Worm (Caenorhabditis elegans) whole organism, late embryonic: ENCODE results near the gene sre-5.

Experiments
- C08G9.2 ChIP-seq: sonication (generic microtip); optimal IDR thresholded peaks from 2 replicates; lab custom pipeline; 2016; ENCODE audit warnings: mild to moderate bottlenecking, missing genetic modification characterization, moderate library complexity, missing compliant biosample characterization
- F13H6.1 ChIP-seq: sonication (generic microtip); optimal IDR thresholded peaks from 2 replicates; lab custom pipeline; 2016; ENCODE audit warnings: missing genetic modification characterization, missing compliant biosample characterization
- ceh-14 ChIP-seq: sonication (generic microtip); optimal IDR thresholded peaks from 2 replicates; lab custom pipeline; 2016; ENCODE audit warnings: missing genotype, missing genetic modification characterization, missing compliant biosample characterization
- ceh-19 ChIP-seq: fragments of 200-800 bp; sonication (Bioruptor generic); optimal IDR thresholded peaks from 2 replicates; lab custom pipeline; 2018; ENCODE audit warnings: mild to moderate bottlenecking, missing genetic modification characterization, missing compliant biosample characterization
- ceh-24 ChIP-seq: sonication (generic microtip); optimal IDR thresholded peaks from 2 replicates; lab custom pipeline; 2016; ENCODE audit warnings: mild to moderate bottlenecking, missing genetic modification characterization, missing compliant biosample characterization
- ceh-30 ChIP-seq: fragments of 150-350 bp; optimal IDR thresholded peaks from 2 replicates; lab custom pipeline; 2014; ENCODE audit warnings: missing biosample characterization, missing genetic modification characterization
- ceh-45 ChIP-seq: fragments of 200-800 bp; sonication (Bioruptor generic); IDR thresholded peaks from 2 replicates; pipeline ENCODE4 v1.3.6; 2022; ENCODE audit warnings: missing genetic modification reagents, missing genetic modification characterization, missing compliant biosample characterization
- ceh-6 ChIP-seq: fragments of 200-800 bp; sonication (Bioruptor generic); optimal IDR thresholded peaks from 2 replicates; lab custom pipeline; 2018; ENCODE audit warnings: mild to moderate bottlenecking, missing genetic modification characterization, missing compliant biosample characterization
- dve-1 ChIP-seq: sonication (generic microtip); optimal IDR thresholded peaks from 2 replicates; lab custom pipeline; 2017; ENCODE audit warnings: antibody characterized with exemption, mild to moderate bottlenecking, missing genetic modification characterization, missing compliant biosample characterization
- elt-2 ChIP-seq: sonication (generic microtip); optimal IDR thresholded peaks from 2 replicates; lab custom pipeline; 2016; ENCODE audit warnings: missing genetic modification reagents, missing genetic modification characterization, missing compliant biosample characterization
- ets-4 ChIP-seq: sonication (generic microtip); optimal IDR thresholded peaks from 2 replicates; lab custom pipeline; 2016; ENCODE audit warnings: missing genetic modification characterization, missing compliant biosample characterization
- fax-1 ChIP-seq: sonication (generic microtip); optimal IDR thresholded peaks from 2 replicates; lab custom pipeline; 2016; ENCODE audit warnings: missing genotype, missing genetic modification characterization, missing compliant biosample characterization
- fkh-10 ChIP-seq: fragments of 150-350 bp; optimal IDR thresholded peaks from 2 replicates; lab custom pipeline; 2014; ENCODE audit warnings: missing biosample characterization, missing genetic modification reagents, missing genetic modification characterization
- fkh-6 ChIP-seq: sonication (generic microtip); optimal IDR thresholded peaks from 2 replicates; lab custom pipeline; 2016; ENCODE audit warnings: missing genetic modification characterization, missing compliant biosample characterization
- hlh-13 ChIP-seq: fragments of 200-800 bp; sonication (Bioruptor generic); optimal IDR thresholded peaks from 2 replicates; lab custom pipeline; 2018; ENCODE audit warnings: mild to moderate bottlenecking, missing genetic modification characterization, missing compliant biosample characterization
- hlh-15 ChIP-seq: sonication (generic microtip); optimal IDR thresholded peaks from 2 replicates; lab custom pipeline; 2016; ENCODE audit warnings: missing genetic modification characterization, missing compliant biosample characterization
- hlh-30 ChIP-seq: sonication (generic microtip); optimal IDR thresholded peaks from 2 replicates; lab custom pipeline; 2017; ENCODE audit warnings: antibody characterized with exemption, missing genetic modification characterization, missing compliant biosample characterization; ENCODE audit not compliant: insufficient read depth
- hlh-6 ChIP-seq: sonication (generic microtip); optimal IDR thresholded peaks from 2 replicates; lab custom pipeline; 2016; ENCODE audit warnings: missing genotype, missing genetic modification characterization, missing compliant biosample characterization
- lim-6 ChIP-seq: sonication (generic microtip); optimal IDR thresholded peaks from 2 replicates; lab custom pipeline; 2016; ENCODE audit warnings: missing genetic modification characterization, missing compliant biosample characterization
- lin-11 ChIP-seq: fragments of 200-800 bp; sonication (Bioruptor generic); optimal IDR thresholded peaks from 2 replicates; lab custom pipeline; 2018; ENCODE audit warnings: mild to moderate bottlenecking, missing genetic modification characterization, missing compliant biosample characterization
- mec-3 ChIP-seq: sonication (generic microtip); optimal IDR thresholded peaks from 2 replicates; lab custom pipeline; 2016; ENCODE audit warnings: borderline replicate concordance, missing genetic modification characterization, missing compliant biosample characterization
- nhr-11 ChIP-seq: fragments of 150-350 bp; optimal IDR thresholded peaks from 2 replicates; lab custom pipeline; 2014; ENCODE audit warnings: missing biosample characterization, missing genetic modification characterization
- nhr-232 ChIP-seq: sonication (generic microtip); optimal IDR thresholded peaks from 2 replicates; lab custom pipeline; 2016; ENCODE audit warnings: missing genetic modification characterization, missing compliant biosample characterization
- npax-4 ChIP-seq: sonication (generic microtip); optimal IDR thresholded peaks from 2 replicates; lab custom pipeline; 2016; ENCODE audit warnings: missing genetic modification characterization, missing compliant biosample characterization
- pat-9 ChIP-seq: fragments of 200-800 bp; sonication (Bioruptor generic); optimal IDR thresholded peaks from 2 replicates; lab custom pipeline; 2018; ENCODE audit warnings: mild to moderate bottlenecking, missing genetic modification characterization, moderate library complexity, missing compliant biosample characterization
- pax-1 ChIP-seq: fragments of 150-350 bp; optimal IDR thresholded peaks from 2 replicates; lab custom pipeline; 2014; ENCODE audit warnings: missing biosample characterization, missing genetic modification characterization
- pha-2 ChIP-seq: sonication (generic microtip); optimal IDR thresholded peaks from 2 replicates; lab custom pipeline; 2017; ENCODE audit warnings: mild to moderate bottlenecking, missing genetic modification characterization, missing compliant biosample characterization
- pqm-1 ChIP-seq: sonication (generic microtip); optimal IDR thresholded peaks from 2 replicates; lab custom pipeline; 2016; ENCODE audit warnings: missing genetic modification characterization, missing compliant biosample characterization
- pros-1 ChIP-seq: fragments of 150-350 bp; optimal IDR thresholded peaks from 2 replicates; lab custom pipeline; 2014; ENCODE audit warnings: missing biosample characterization, missing genetic modification reagents, missing genetic modification characterization
- sdc-2 ChIP-seq: sonication (generic microtip); optimal IDR thresholded peaks from 2 replicates; lab custom pipeline; 2016; ENCODE audit warnings: missing genotype, missing genetic modification characterization, missing compliant biosample characterization
- sox-4 ChIP-seq: sonication (generic microtip); optimal IDR thresholded peaks from 2 replicates; lab custom pipeline; 2017; ENCODE audit warnings: mild to moderate bottlenecking, missing genetic modification characterization, inconsistent platforms, missing compliant biosample characterization
- syd-9 ChIP-seq: sonication (generic microtip); optimal IDR thresholded peaks from 2 replicates; lab custom pipeline; 2016; ENCODE audit warnings: mild to moderate bottlenecking, missing genetic modification characterization, moderate library complexity, missing compliant biosample characterization
- tbx-2 ChIP-seq: sonication (generic microtip); optimal IDR thresholded peaks from 2 replicates; lab custom pipeline; 2016; ENCODE audit warnings: missing genetic modification characterization, missing compliant biosample characterization
- unc-3 ChIP-seq, 2 experiments: fragments of 200-800 bp in 1 of 2; sonication (Bioruptor generic) in 1 of 2; sonication (generic microtip) in 1 of 2; conservative IDR thresholded peaks in 1 of 2; optimal IDR thresholded peaks in 1 of 2; 2 replicates each; pipeline versions ENCODE4 v1.3.6 to Lab custom; 2016 to 2022; ENCODE audit warnings: missing compliant biosample characterization in 2 of 2, missing genetic modification characterization in 2 of 2, missing genetic modification reagents in 1 of 2
- unc-42 ChIP-seq: sonication (generic microtip); optimal IDR thresholded peaks from 2 replicates; lab custom pipeline; 2016; ENCODE audit warnings: missing genotype, missing genetic modification characterization, missing compliant biosample characterization
- unc-55 ChIP-seq: sonication (generic microtip); optimal IDR thresholded peaks from 2 replicates; lab custom pipeline; 2017; ENCODE audit warnings: missing biosample characterization, missing genetic modification reagents, missing genetic modification characterization
- ztf-16 ChIP-seq: sonication (generic microtip); optimal IDR thresholded peaks from 2 replicates; lab custom pipeline; 2017; ENCODE audit warnings: missing genetic modification characterization, missing compliant biosample characterization

Gene sre-5

DNA sequence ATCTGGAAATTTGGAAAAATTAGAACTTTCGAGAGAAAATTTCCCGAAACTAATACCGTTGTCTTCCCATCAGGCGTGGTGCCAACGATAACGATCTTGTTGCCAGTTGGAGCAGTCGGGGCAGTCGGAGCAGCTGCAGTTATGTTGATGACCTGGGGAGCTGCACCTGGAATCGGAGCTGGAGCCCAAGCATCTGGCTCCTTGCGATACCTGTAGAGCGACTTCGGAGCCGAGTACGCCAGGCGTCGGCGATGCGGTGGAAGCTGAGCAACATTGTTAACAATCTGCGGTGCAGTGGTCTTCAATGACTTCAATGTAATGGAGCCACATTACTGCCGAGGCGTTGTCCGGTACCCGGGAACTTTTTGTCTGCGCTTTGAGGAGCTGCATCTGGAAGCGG, 36.8 kb downstream of the sre-5 start:
- TF ChIP-seq lim-6 (tag; lab: Kevin White, UChicago) = no peak
- no peak for TF ChIP-seq ceh-24
- no peak for TF ChIP-seq lin-11 (tag; lab: Kevin White, UChicago)
- no peak for TF ChIP-seq ceh-19 (GFP tag; lab: Kevin White, UChicago)
- TF ChIP-seq, all 69 proteins: peak for 0

DNA sequence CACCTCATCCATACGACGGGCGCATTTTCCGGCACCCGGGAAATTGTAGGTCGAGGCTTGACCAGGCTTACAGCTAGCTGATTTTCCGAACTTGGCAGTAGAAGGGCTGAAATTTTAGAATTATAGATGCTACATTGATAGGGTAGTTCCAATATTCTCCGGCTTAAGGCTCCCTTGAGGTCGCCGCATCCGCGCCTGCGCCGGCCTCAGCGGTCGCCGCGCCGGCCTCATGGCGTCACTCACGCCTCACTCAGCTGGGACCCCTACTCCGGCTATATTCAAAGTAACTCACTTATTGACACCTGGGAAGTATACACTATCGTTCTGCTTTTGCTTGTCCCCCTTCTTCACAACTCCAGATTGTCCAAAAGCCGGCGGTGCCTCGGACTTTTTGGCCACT, 39.1 kb downstream of the sre-5 start:
- no peak for TF ChIP-seq ceh-45 (GFP tag; lab: Robert Waterston, UW)
- peak; percentile 13 for TF ChIP-seq hlh-6 (tag; lab: Kevin White, UChicago)

DNA sequence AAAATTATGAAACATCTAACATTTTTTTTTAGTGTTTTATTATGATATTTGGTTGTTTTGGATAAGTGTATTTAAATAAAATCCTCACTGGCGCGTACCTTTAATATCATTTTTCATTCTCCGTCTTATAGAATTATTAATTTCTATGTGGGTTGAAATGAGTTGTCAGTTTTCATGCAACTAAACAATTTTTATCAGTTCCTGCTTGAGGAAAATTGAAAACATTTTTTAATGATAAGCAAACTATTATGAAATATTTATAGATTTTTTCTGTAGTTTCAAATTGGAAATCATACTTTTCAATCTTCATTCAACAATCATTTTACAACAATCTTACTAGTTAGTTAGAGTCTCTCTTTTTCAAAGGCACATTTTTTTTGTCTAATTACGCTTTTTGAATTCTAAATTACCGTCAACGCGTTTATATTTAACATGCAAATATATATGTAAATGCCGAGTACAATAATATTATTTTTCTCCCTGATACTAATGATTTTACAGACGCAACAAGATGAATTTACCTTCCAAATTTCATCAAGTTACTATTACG, 41.4 kb downstream of the sre-5 start, which contains the start of the genes Y37E11B.10 and kgb-2:
Y37E11B.10 (minus strand) TSS at position 182 of the 550 bp plus-strand sequence.
kgb-2 (plus strand) TSS at position 500 of the 550 bp plus-strand sequence.
- TF ChIP-seq unc-42 (tag; lab: Kevin White, UChicago) (no peak), mec-3 (tag; lab: Kevin White, UChicago) (no peak), nhr-11 (no peak), F13H6.1 (tag; lab: Kevin White, UChicago) (no peak), syd-9 (tag; lab: Kevin White, UChicago) (no peak)

DNA sequence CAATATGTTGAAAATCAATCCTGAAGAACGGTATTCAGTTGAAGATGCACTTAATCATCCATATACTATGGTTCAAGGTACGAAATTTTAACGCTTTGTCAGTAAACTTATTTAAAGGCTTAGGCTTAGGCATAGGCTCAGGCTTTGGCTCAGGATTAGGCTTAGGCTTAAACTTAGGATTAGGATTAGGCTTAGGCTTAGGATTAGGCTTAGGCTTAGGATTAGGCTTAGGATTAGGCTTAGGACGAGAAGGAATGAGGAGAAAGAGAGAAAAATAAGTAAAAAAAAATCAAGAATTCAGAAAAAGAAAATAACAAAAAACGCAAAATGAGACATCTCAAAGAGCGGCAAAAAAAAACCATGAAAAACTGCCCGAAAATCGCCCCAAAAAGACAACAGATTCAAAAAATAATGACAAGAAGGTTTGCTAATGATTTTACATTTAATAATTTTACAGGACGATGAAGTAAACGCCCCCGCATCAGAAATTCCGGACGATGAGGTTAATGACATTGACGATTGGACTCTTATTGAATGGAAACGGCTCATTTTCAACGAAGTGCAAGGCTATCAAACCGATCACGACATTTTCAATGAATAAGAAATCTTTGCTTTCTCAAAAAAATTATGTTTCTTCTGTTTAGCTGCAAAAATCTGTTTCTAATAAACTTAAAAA, 43.7 kb downstream of the sre-5 start:
- TF ChIP-seq ceh-45 (GFP tag; lab: Robert Waterston, UW) (no peak), unc-42 (tag; lab: Kevin White, UChicago) (no peak), tbx-2 (tag; lab: Kevin White, UChicago) (no peak), dve-1 (peak; percentile 97), ztf-16 (tag; lab: Kevin White, UChicago) (no peak)

DNA sequence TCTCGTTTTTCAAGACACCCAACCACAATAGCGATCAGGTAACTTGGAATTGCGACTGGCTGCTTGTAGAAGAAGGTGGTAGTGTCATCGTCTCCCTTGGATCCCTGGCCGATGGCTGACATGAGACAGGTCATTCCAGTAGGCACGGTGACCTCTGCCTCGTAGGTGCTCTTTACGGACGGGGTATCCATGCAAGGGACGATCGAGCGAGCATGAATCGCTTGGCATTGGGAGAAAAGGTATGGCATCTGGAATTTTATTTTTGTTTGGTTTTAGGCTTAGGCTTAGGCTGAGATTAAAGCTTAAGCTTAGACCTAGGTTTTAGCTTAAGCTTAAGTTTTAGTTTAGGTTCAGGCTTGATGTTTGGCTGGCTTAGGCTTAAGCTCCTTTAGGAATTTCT, 46.0 kb downstream of the sre-5 start:
- TF ChIP-seq ets-4 (tag; lab: Kevin White, UChicago) (no peak), hlh-15 (tag; lab: Kevin White, UChicago) (no peak), lin-11 (tag; lab: Kevin White, UChicago) (no peak), sox-4 (no peak), pat-9 (tag; lab: Kevin White, UChicago) (no peak)

DNA sequence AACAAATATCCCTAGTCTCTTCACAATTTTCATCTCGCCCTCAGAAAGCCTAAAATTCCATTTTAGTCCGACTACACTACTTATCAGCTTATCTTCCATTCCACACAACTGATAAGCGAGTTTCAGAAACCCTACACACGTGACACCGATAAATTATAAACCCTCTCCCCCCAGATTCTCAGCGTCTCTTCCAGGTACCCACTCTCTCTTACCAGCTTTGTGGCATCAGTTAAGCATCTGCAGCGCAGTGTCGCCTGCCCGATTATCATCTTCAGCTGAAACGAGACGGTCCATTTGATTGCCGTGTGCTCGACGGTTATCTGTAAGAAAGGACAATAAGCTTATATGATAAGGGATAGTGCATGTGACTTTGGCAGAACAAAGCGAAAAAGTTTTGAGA, 46.8 kb downstream of the sre-5 start:
- TF ChIP-seq npax-4 (tag; lab: Kevin White, UChicago) (no peak), pqm-1 (tag; lab: Kevin White, UChicago) (peak; percentile 75), ceh-6 (GFP tag; lab: Kevin White, UChicago) (no peak), ztf-16 (tag; lab: Kevin White, UChicago) (no peak), nhr-232 (tag; lab: Kevin White, UChicago) (no peak), ceh-14 (tag; lab: Kevin White, UChicago) (no peak), syd-9 (tag; lab: Kevin White, UChicago) (no peak), elt-2 (tag; lab: Kevin White, UChicago) (peak; percentile 98), hlh-30 (peak; percentile 11)

DNA sequence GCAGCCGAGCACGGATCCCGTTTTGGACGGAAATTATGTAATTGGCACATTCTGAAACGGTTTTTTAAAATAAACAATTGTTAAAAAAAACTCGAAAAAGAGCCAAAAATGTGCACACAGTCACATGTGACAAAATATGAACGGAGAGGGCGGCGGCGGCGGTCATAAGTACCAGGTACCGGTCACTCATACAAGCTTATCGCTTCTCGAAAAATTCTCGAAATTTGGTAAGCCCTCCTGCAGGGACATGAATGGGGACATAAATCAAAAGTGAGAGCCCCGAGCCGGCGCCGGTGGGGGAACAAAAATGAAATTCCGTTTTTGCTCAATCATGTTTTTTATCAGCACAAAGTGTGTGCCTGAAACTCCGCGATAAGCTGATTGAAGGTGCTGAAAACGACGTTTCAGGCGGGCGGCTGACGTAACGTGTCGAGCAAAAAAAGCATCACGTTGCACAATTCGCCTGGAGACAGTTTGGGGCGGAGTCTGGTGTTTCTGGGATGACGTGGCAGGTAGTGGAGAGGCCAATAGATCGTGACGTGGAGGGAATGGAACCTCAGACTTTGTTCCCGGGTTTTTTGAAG, 48.1 kb downstream of the sre-5 start, which contains the start of gene ltah-1.2:
ltah-1.2 (minus strand) TSS at position 51 of the 584 bp plus-strand sequence.
- TF ChIP-seq pros-1 (tag; lab: Kevin White, UChicago) (no peak), pax-1 (no peak), unc-3 (GFP tag; conservative IDR thresholded peaks at IDR 0.05; lab: Robert Waterston, UW) (no peak), unc-3 (tag; optimal IDR thresholded peaks at IDR 0.05; lab: Kevin White, UChicago) (no peak), fkh-10 (no peak), unc-55 (GFP tag; lab: Kevin White, UChicago) (no peak), hlh-13 (GFP tag; lab: Kevin White, UChicago) (no peak), C08G9.2 (tag; lab: Kevin White, UChicago) (no peak), pha-2 (no peak), ceh-30 (no peak), lin-11 (tag; lab: Kevin White, UChicago) (no peak), fkh-6 (tag; lab: Kevin White, UChicago) (no peak), fax-1 (tag; lab: Kevin White, UChicago) (no peak), sdc-2 (no peak)
